Fruit fly (Drosophila melanogaster): ENCODE data around the gene CG33783.
A peak's percentile ranks its signal among the peaks of the same experiment; 100 is the strongest.

Gene CG33783

dm6 chr3R:10114915-10115534 lies 48.5 kb downstream of the CG33783 start (continued):
- TF ChIP-seq hbn (GFP tag; IDR thresholded peaks at IDR 0.05; ENCODE audit: partially characterized antibody) (no peak), aop (GFP tag; IDR thresholded peaks at IDR 0.05) (no peak), fu2 (GFP tag; optimal IDR thresholded peaks at IDR 0.05) (no peak), CTCF (GFP tag; optimal IDR thresholded peaks at IDR 0.05) (no peak), nom (GFP tag; optimal IDR thresholded peaks at IDR 0.05) (peak; percentile 74), sd (tag; optimal IDR thresholded peaks at IDR 0.05) (no peak), CG7271 (tag; optimal IDR thresholded peaks at IDR 0.05) (no peak), Stat92E (GFP tag; optimal IDR thresholded peaks at IDR 0.05) (no peak), ac (GFP tag; optimal IDR thresholded peaks at IDR 0.05) (no peak), Ets65A (GFP tag) (peak; percentile 46), CG8290 (GFP tag; optimal IDR thresholded peaks at IDR 0.05) (no peak), CG8290 (tag; optimal IDR thresholded peaks at IDR 0.05) (no peak), CG9437 (GFP tag; optimal IDR thresholded peaks at IDR 0.05) (no peak), exex (tag; optimal IDR thresholded peaks at IDR 0.05) (peak; percentile 44), CG34422 (GFP tag; IDR thresholded peaks at IDR 0.05) (no peak), pros (GFP tag; optimal IDR thresholded peaks at IDR 0.05) (no peak), esg (GFP tag; conservative IDR thresholded peaks at IDR 0.05) (no peak)

- no peak for TF ChIP-seq CG11560 (tag; IDR thresholded peaks at IDR 0.05)
- TF ChIP-seq CG18764 (GFP tag; optimal IDR thresholded peaks at IDR 0.05) = no peak
- TF ChIP-seq lilli (GFP tag; optimal IDR thresholded peaks at IDR 0.05) = no peak
- TF ChIP-seq chinmo (GFP tag; IDR thresholded peaks at IDR 0.05; ENCODE audit: partially characterized antibody) = 0 out of 4 replicates have a peak, but pooled peaks have one; percentile 24
- TF ChIP-seq Kr (GFP tag; optimal IDR thresholded peaks at IDR 0.05) = no peak
- TF ChIP-seq sqz (GFP tag; optimal IDR thresholded peaks at IDR 0.05) = no peak
- TF ChIP-seq CG13894 (tag; optimal IDR thresholded peaks at IDR 0.05) = peak; percentile 6
- TF ChIP-seq CG12071 (GFP tag; optimal IDR thresholded peaks at IDR 0.05) = no peak
- no peak for TF ChIP-seq CG9727 (GFP tag; optimal IDR thresholded peaks at IDR 0.05)
These were observed 49.2 kb downstream of the CG33783 start for dm6 chr3R:10115797-10116196.
